Worm (Caenorhabditis elegans): ENCODE data around the gene F13B6.3.

- TF ChIP-seq ama-1 (optimal IDR thresholded peaks at IDR 0.05) (no peak), skn-1 (tag; optimal IDR thresholded peaks at IDR 0.05) (no peak), unc-62 (GFP tag; optimal IDR thresholded peaks at IDR 0.05) (no peak), elt-1 (tag; optimal IDR thresholded peaks at IDR 0.05) (no peak), unc-39 (tag; optimal IDR thresholded peaks at IDR 0.05) (no peak), mdl-1 (tag; optimal IDR thresholded peaks at IDR 0.05) (no peak), lsy-2 (tag; optimal IDR thresholded peaks at IDR 0.05) (peak in 1 of 2 experiments; percentile 87), nhr-10 (tag; optimal IDR thresholded peaks at IDR 0.05) (no peak), egl-27 (tag; optimal IDR thresholded peaks at IDR 0.05) (no peak), nhr-237 (tag; optimal IDR thresholded peaks at IDR 0.05) (no peak), nhr-77 (tag; optimal IDR thresholded peaks at IDR 0.05) (no peak), ztf-11 (tag; optimal IDR thresholded peaks at IDR 0.05) (no peak)
Observed at ce11 chrIV:7508850-7509249, 43.1 kb upstream of the F13B6.3 start.

All from whole organism, L2 larva.